Fruit fly (Drosophila melanogaster) whole organism, embryonic: ENCODE results near the gene Shawn.
A peak's percentile ranks its signal among the peaks of the same experiment; 100 is the strongest.

ENCODE experiments used
- B-H1 ChIP-seq: fragments of 200-800 bp; sonication (Bioruptor generic); IDR thresholded peaks from 3 replicates; pipeline ENCODE4 v1.3.6; 2022; ENCODE audit warnings: missing biosample characterization, missing genetic modification characterization
- CG10366 ChIP-seq: fragments of 200-800 bp; sonication (Bioruptor generic); IDR thresholded peaks from 2 replicates; pipeline ENCODE4 v1.3.6; 2022; ENCODE audit warnings: missing biosample characterization, missing genetic modification characterization
- CG11560 ChIP-seq: fragments of 200-800 bp; sonication (Bioruptor generic); IDR thresholded peaks from 3 replicates; pipeline ENCODE4 v1.3.6; 2022; ENCODE audit warnings: missing biosample characterization, missing genetic modification characterization
- CG12104 ChIP-seq: fragments of 200-800 bp; sonication (Bioruptor generic); optimal IDR thresholded peaks from 3 replicates; lab custom pipeline; 2016; ENCODE audit warnings: missing biosample characterization, missing genetic modification characterization
- CG13287 ChIP-seq: fragments of 200-800 bp; sonication (Bioruptor generic); IDR thresholded peaks from 2 replicates; pipeline ENCODE4 v1.3.6; 2022; ENCODE audit warnings: missing biosample characterization, missing genetic modification characterization; ENCODE audit not compliant: partially characterized antibody
- CG13296 ChIP-seq: fragments of 200-800 bp; sonication (Bioruptor generic); optimal IDR thresholded peaks from 3 replicates; lab custom pipeline; 2018; ENCODE audit warnings: missing biosample characterization, mild to moderate bottlenecking, missing genetic modification characterization
- CG15011 ChIP-seq: fragments of 200-800 bp; sonication (Bioruptor generic); optimal IDR thresholded peaks from 3 replicates; lab custom pipeline; 2018; ENCODE audit warnings: missing biosample characterization, mild to moderate bottlenecking, missing genetic modification characterization
- CG15073 ChIP-seq: fragments of 200-800 bp; sonication (Bioruptor generic); optimal IDR thresholded peaks from 2 replicates; lab custom pipeline; 2016; ENCODE audit warnings: missing biosample characterization, missing genetic modification characterization
- CG15696 ChIP-seq: fragments of 200-800 bp; sonication (Bioruptor generic); optimal IDR thresholded peaks from 2 replicates; lab custom pipeline; 2019; ENCODE audit warnings: missing biosample characterization, mild to moderate bottlenecking, missing genetic modification characterization, moderate library complexity
- CG1647 ChIP-seq: fragments of 200-800 bp; sonication (Bioruptor generic); optimal IDR thresholded peaks from 3 replicates; lab custom pipeline; 2016; ENCODE audit warnings: missing biosample characterization, missing genetic modification characterization
- CG17612 ChIP-seq: fragments of 200-800 bp; sonication (Bioruptor generic); IDR thresholded peaks from 2 replicates; pipeline ENCODE4 v1.3.6; 2022; ENCODE audit warnings: missing biosample characterization, missing genetic modification characterization
- CG2120 ChIP-seq: fragments of 200-800 bp; sonication (Bioruptor generic); optimal IDR thresholded peaks from 3 replicates; lab custom pipeline; 2016; ENCODE audit warnings: missing biosample characterization, missing genetic modification characterization
- CG2199 ChIP-seq: fragments of 200-800 bp; sonication (Bioruptor generic); IDR thresholded peaks from 3 replicates; pipeline ENCODE4 v1.3.6; 2022; ENCODE audit warnings: missing biosample characterization, missing genetic modification characterization
- CG3065 ChIP-seq: fragments of 200-800 bp; sonication (Bioruptor generic); optimal IDR thresholded peaks from 2 replicates; lab custom pipeline; 2016; ENCODE audit warnings: missing biosample characterization, missing genetic modification characterization
- CG3838 ChIP-seq: fragments of 200-800 bp; sonication (Bioruptor generic); optimal IDR thresholded peaks from 3 replicates; lab custom pipeline; 2016; ENCODE audit warnings: missing biosample characterization, missing genetic modification characterization
- CG6765 ChIP-seq: fragments of 200-800 bp; sonication (Bioruptor generic); optimal IDR thresholded peaks from 3 replicates; lab custom pipeline; 2017; ENCODE audit warnings: missing biosample characterization, mild to moderate bottlenecking, missing genetic modification characterization
- CG6791 ChIP-seq: fragments of 200-800 bp; sonication (Bioruptor generic); IDR thresholded peaks from 3 replicates; pipeline ENCODE4 v1.3.6; 2022; ENCODE audit warnings: missing biosample characterization, missing genetic modification characterization; ENCODE audit not compliant: partially characterized antibody
- CG7357 ChIP-seq: fragments of 200-800 bp; sonication (Bioruptor generic); IDR thresholded peaks from 3 replicates; pipeline ENCODE4 v1.3.6; 2022; ENCODE audit warnings: missing biosample characterization, missing genetic modification characterization
- CG7745 ChIP-seq: fragments of 200-800 bp; sonication (Bioruptor generic); optimal IDR thresholded peaks from 2 replicates; lab custom pipeline; 2018; ENCODE audit warnings: missing biosample characterization, mild to moderate bottlenecking, missing genetic modification characterization, moderate library complexity
- CG8089 ChIP-seq: fragments of 200-800 bp; sonication (Bioruptor generic); optimal IDR thresholded peaks from 3 replicates; lab custom pipeline; 2016; ENCODE audit warnings: missing biosample characterization, missing genetic modification characterization
- CG8388 ChIP-seq: fragments of 200-800 bp; sonication (Bioruptor generic); optimal IDR thresholded peaks from 2 replicates; lab custom pipeline; 2019; ENCODE audit warnings: missing biosample characterization, mild to moderate bottlenecking, missing genetic modification characterization, moderate library complexity
- CG9932 ChIP-seq: fragments of 200-800 bp; sonication (Bioruptor generic); IDR thresholded peaks from 2 replicates; pipeline ENCODE4 v1.3.6; 2022; ENCODE audit warnings: missing biosample characterization, missing genetic modification characterization
- CTCF ChIP-seq: fragments of 200-800 bp; sonication (Bioruptor generic); optimal IDR thresholded peaks from 2 replicates; lab custom pipeline; 2017; ENCODE audit warnings: missing biosample characterization, mild to moderate bottlenecking, missing genetic modification characterization, moderate library complexity
- Camta ChIP-seq: fragments of 200-800 bp; sonication (Bioruptor generic); optimal IDR thresholded peaks from 2 replicates; lab custom pipeline; 2016; ENCODE audit warnings: missing biosample characterization, missing genetic modification characterization
- Dbx ChIP-seq: fragments of 200-800 bp; sonication (Bioruptor generic); IDR thresholded peaks from 3 replicates; pipeline ENCODE4 v1.3.6; 2022; ENCODE audit warnings: missing biosample characterization, missing genetic modification characterization
- Lpt ChIP-seq: fragments of >200 bp; optimal IDR thresholded peaks from 2 replicates; lab custom pipeline; 2018; ENCODE audit warnings: missing biosample characterization, missing genetic modification characterization
- Pdp1 ChIP-seq, 2 experiments: fragments of 200-800 bp; sonication (Bioruptor generic); optimal IDR thresholded peaks; 3 replicates each; lab custom pipeline; 2016; ENCODE audit warnings: missing biosample characterization in 2 of 2, missing genetic modification characterization in 2 of 2, mild to moderate bottlenecking in 1 of 2, moderate library complexity in 1 of 2
- Spps ChIP-seq: fragments of 200-800 bp; sonication (Bioruptor generic); optimal IDR thresholded peaks from 2 replicates; lab custom pipeline; 2018; ENCODE audit warnings: missing biosample characterization, mild to moderate bottlenecking, missing genetic modification characterization
- bcd ChIP-seq: fragments of 200-800 bp; sonication (Bioruptor generic); optimal IDR thresholded peaks from 2 replicates; lab custom pipeline; 2017; ENCODE audit warnings: missing biosample characterization, mild to moderate bottlenecking, missing genetic modification characterization
- bowl ChIP-seq: fragments of 200-800 bp; sonication (Bioruptor generic); IDR thresholded peaks from 2 replicates; pipeline ENCODE4 v1.3.6; 2022; ENCODE audit warnings: missing biosample characterization, missing genetic modification characterization
- cas ChIP-seq: fragments of 200-800 bp; sonication (Bioruptor generic); IDR thresholded peaks from 2 replicates; pipeline ENCODE4 v1.3.6; 2022; ENCODE audit warnings: missing biosample characterization, missing genetic modification characterization
- ci ChIP-seq: fragments of 200-800 bp; sonication (Bioruptor generic); IDR thresholded peaks from 3 replicates; pipeline ENCODE4 v1.3.6; 2022; ENCODE audit warnings: missing biosample characterization, missing genetic modification characterization
- cwo ChIP-seq: fragments of 200-800 bp; sonication (Bioruptor generic); optimal IDR thresholded peaks from 3 replicates; lab custom pipeline; 2017; ENCODE audit warnings: missing biosample characterization, missing genetic modification characterization, mild to moderate bottlenecking, moderate library complexity, missing genetic modification reagents
- dan ChIP-seq: fragments of 200-800 bp; sonication (Bioruptor generic); IDR thresholded peaks from 2 replicates; pipeline ENCODE4 v1.3.6; 2022; ENCODE audit warnings: missing biosample characterization, missing genetic modification characterization
- disco-r ChIP-seq: fragments of 200-800 bp; sonication (Bioruptor generic); optimal IDR thresholded peaks from 2 replicates; lab custom pipeline; 2016; ENCODE audit warnings: missing biosample characterization, missing genetic modification characterization
- emc ChIP-seq: fragments of 200-800 bp; sonication (Bioruptor generic); optimal IDR thresholded peaks from 2 replicates; lab custom pipeline; 2016; ENCODE audit warnings: missing biosample characterization, missing genetic modification characterization
- ems ChIP-seq: fragments of 200-800 bp; sonication (Bioruptor generic); optimal IDR thresholded peaks from 3 replicates; lab custom pipeline; 2016; ENCODE audit warnings: missing biosample characterization, missing genetic modification characterization
- gce ChIP-seq: fragments of 200-800 bp; sonication (Bioruptor generic); IDR thresholded peaks from 3 replicates; pipeline ENCODE4 v1.3.6; 2022; ENCODE audit warnings: missing biosample characterization, missing genetic modification characterization
- jumu ChIP-seq: fragments of 200-800 bp; sonication (Bioruptor generic); optimal IDR thresholded peaks from 3 replicates; lab custom pipeline; 2016; ENCODE audit warnings: missing biosample characterization, missing genetic modification characterization
- ken ChIP-seq: fragments of 200-800 bp; sonication (Bioruptor generic); IDR thresholded peaks from 3 replicates; pipeline ENCODE4 v1.3.6; 2022; ENCODE audit warnings: missing biosample characterization, missing genetic modification characterization
- nau ChIP-seq: fragments of 200-800 bp; sonication (Bioruptor generic); optimal IDR thresholded peaks from 3 replicates; lab custom pipeline; 2017; ENCODE audit warnings: missing biosample characterization, mild to moderate bottlenecking, missing genetic modification characterization, missing genetic modification reagents
- nerfin-2 ChIP-seq: fragments of 200-800 bp; sonication (Bioruptor generic); IDR thresholded peaks from 2 replicates; pipeline ENCODE4 v1.3.6; 2022; ENCODE audit warnings: missing biosample characterization, missing genetic modification characterization; ENCODE audit not compliant: partially characterized antibody
- nmo ChIP-seq: fragments of 200-800 bp; sonication (Bioruptor generic); optimal IDR thresholded peaks from 2 replicates; lab custom pipeline; 2018; ENCODE audit warnings: missing biosample characterization, mild to moderate bottlenecking, missing genetic modification characterization, moderate library complexity
- pb ChIP-seq: fragments of 200-800 bp; sonication (Bioruptor generic); optimal IDR thresholded peaks from 3 replicates; lab custom pipeline; 2016; ENCODE audit warnings: missing biosample characterization, missing genetic modification characterization
- ro ChIP-seq: fragments of 200-800 bp; sonication (Bioruptor generic); IDR thresholded peaks from 2 replicates; pipeline ENCODE4 v1.3.6; 2022; ENCODE audit warnings: missing biosample characterization, missing genetic modification characterization
- schlank ChIP-seq: fragments of 200-800 bp; sonication (Bioruptor generic); optimal IDR thresholded peaks from 2 replicates; lab custom pipeline; 2018; ENCODE audit warnings: missing biosample characterization, mild to moderate bottlenecking, missing genetic modification characterization
- sima ChIP-seq: fragments of 200-800 bp; sonication (Bioruptor generic); optimal IDR thresholded peaks from 2 replicates; lab custom pipeline; 2016; ENCODE audit warnings: missing biosample characterization, missing genetic modification characterization
- slp2 ChIP-seq: fragments of 200-800 bp; sonication (Bioruptor generic); optimal IDR thresholded peaks from 2 replicates; lab custom pipeline; 2016; ENCODE audit warnings: missing biosample characterization, missing genetic modification characterization
- ssp ChIP-seq: fragments of 200-800 bp; sonication (Bioruptor generic); IDR thresholded peaks from 2 replicates; pipeline ENCODE4 v1.3.6; 2022; ENCODE audit warnings: missing biosample characterization, missing genetic modification characterization
- tll ChIP-seq, 2 experiments: fragments of 200-800 bp in 1 of 2; fragments of >200 bp in 1 of 2; sonication (Bioruptor generic) in 1 of 2; optimal IDR thresholded peaks; 2 replicates each; lab custom pipeline; 2017 to 2019; ENCODE audit warnings: missing biosample characterization in 2 of 2, missing genetic modification characterization in 2 of 2, mild to moderate bottlenecking in 1 of 2, moderate library complexity in 1 of 2
- trem ChIP-seq: fragments of 200-800 bp; optimal IDR thresholded peaks from 3 replicates; lab custom pipeline; 2019; ENCODE audit warnings: missing biosample characterization, mild to moderate bottlenecking, missing genetic modification characterization, moderate library complexity
- z ChIP-seq: fragments of 200-800 bp; sonication (Bioruptor generic); IDR thresholded peaks from 3 replicates; pipeline ENCODE4 v1.3.6; 2022; ENCODE audit warnings: missing biosample characterization, missing genetic modification characterization

Shawn gene

DNA sequence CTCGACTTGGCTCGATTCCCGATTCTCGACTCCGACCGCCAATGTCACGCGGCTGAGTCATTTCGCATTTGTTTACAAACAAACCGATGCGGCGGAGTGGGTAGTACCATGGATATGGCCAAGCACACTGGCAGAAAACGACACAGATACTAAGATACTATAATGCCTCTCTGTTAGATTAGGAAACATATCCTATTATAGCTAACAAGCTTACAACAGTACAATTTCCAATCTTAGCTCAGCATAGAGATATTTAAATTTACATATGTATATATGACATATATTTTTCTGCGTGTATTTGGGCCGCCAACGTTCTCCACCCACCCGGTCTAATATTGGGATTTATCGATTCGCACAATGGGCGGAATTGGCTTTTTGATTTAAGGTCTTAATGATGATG is 7.4 kb upstream of the Shawn start (continued):
- TF ChIP-seq CG1647 (peak; percentile 47), gce (peak; percentile 60; the same call in 1 of the 3 replicates), CG12104 (GFP tag; lab: Kevin White, UChicago) (peak; percentile 30), ro (GFP tag; lab: Robert Waterston, UW) (no peak), nerfin-2 (no peak), CG15073 (GFP tag; lab: Kevin White, UChicago) (no peak), slp2 (GFP tag; lab: Kevin White, UChicago) (peak; percentile 42), ssp (GFP tag; lab: Robert Waterston, UW) (peak; percentile 59), Dbx (GFP tag; lab: Robert Waterston, UW) (peak; percentile 82), dan (GFP tag; lab: Robert Waterston, UW) (0 out of 2 replicates have a peak, but pooled peaks have one; percentile 23), bowl (0 out of 2 replicates have a peak, but pooled peaks have one; percentile 24), ems (peak; percentile 57), CG9932 (GFP tag; lab: Robert Waterston, UW) (peak; percentile 92), nau (GFP tag; lab: Kevin White, UChicago) (peak; percentile 59), jumu (GFP tag; lab: Kevin White, UChicago) (peak; percentile 55), Spps (tag; lab: Kevin White, UChicago) (peak; percentile 29), CG11560 (tag; lab: Robert Waterston, UW) (peak; percentile 56; the same call in 2 of the 3 replicates), B-H1 (GFP tag; lab: Robert Waterston, UW) (peak; percentile 56; the same call in 1 of the 3 replicates), CG10366 (peak; percentile 88), ci (GFP tag; lab: Robert Waterston, UW) (peak; percentile 80), CG6765 (GFP tag; lab: Kevin White, UChicago) (peak; percentile 72), cas (GFP tag; lab: Robert Waterston, UW) (0 out of 2 replicates have a peak, but pooled peaks have one; percentile 38), CG2120 (peak; percentile 80), CG8388 (peak; percentile 56), sima (no peak), Camta (peak; percentile 58), CG13296 (GFP tag; lab: Kevin White, UChicago) (peak; percentile 64), ken (GFP tag; lab: Robert Waterston, UW) (peak; percentile 71), CG3065 (peak; percentile 19), bcd (GFP tag; lab: Kevin White, UChicago) (peak; percentile 69), CTCF (peak; percentile 1), CG7745 (tag; lab: Kevin White, UChicago) (no peak), CG7357 (peak; percentile 56; the same call in 1 of the 3 replicates), z (GFP tag; lab: Robert Waterston, UW) (no peak), CG2199 (GFP tag; lab: Robert Waterston, UW) (no peak), disco-r (GFP tag; lab: Kevin White, UChicago) (no peak), trem (peak; percentile 50), emc (no peak), CG6791 (GFP tag; lab: Robert Waterston, UW) (no peak), CG8089 (GFP tag; lab: Kevin White, UChicago) (no peak), pb (GFP tag; lab: Kevin White, UChicago) (no peak), nmo (peak; percentile 79), tll (GFP tag; optimal IDR thresholded peaks at IDR 0.05; lab: Kevin White, UChicago) (no peak), cwo (GFP tag; lab: Kevin White, UChicago) (peak; percentile 75), CG13287 (GFP tag; lab: Robert Waterston, UW) (no peak), Lpt (no peak), CG3838 (GFP tag; lab: Kevin White, UChicago) (no peak), CG17612 (GFP tag; lab: Robert Waterston, UW) (no peak), schlank (tag; lab: Kevin White, UChicago) (peak; percentile 77), CG15696 (tag; lab: Kevin White, UChicago) (peak; percentile 25), CG15011 (GFP tag; lab: Kevin White, UChicago) (peak; percentile 55), Pdp1 (GFP tag; optimal IDR thresholded peaks at IDR 0.05; lab: Kevin White, UChicago) (peak; percentile 64 to 78)
